Fruit fly (Drosophila melanogaster) whole organism, pupa: ENCODE results near the gene Taf10b.

Experiments
- CG12605 ChIP-seq: fragments of 200-800 bp; sonication (Bioruptor generic); IDR thresholded peaks from 2 replicates; pipeline ENCODE4 v1.3.6; 2022; ENCODE audit warnings: missing biosample characterization, missing genetic modification characterization
- CG13204 ChIP-seq: fragments of 200-800 bp; sonication (Bioruptor generic); optimal IDR thresholded peaks from 2 replicates; lab custom pipeline; 2018; ENCODE audit warnings: missing biosample characterization, mild to moderate bottlenecking, missing genetic modification characterization, moderate library complexity
- CG14655 ChIP-seq: fragments of 200-800 bp; sonication (Bioruptor generic); optimal IDR thresholded peaks from 3 replicates; lab custom pipeline; 2017; ENCODE audit warnings: mild to moderate bottlenecking, missing biosample characterization, missing genetic modification reagents, missing genetic modification characterization
- D1 ChIP-seq: fragments of 200-800 bp; sonication (Bioruptor generic); optimal IDR thresholded peaks from 2 replicates; lab custom pipeline; 2018; ENCODE audit warnings: missing biosample characterization, mild to moderate bottlenecking, missing genetic modification characterization, moderate library complexity
- EcR ChIP-seq: fragments of 200-800 bp; sonication (Bioruptor generic); optimal IDR thresholded peaks from 3 replicates; lab custom pipeline; 2019; ENCODE audit warnings: missing biosample characterization, missing genetic modification characterization, mild to moderate bottlenecking, moderate library complexity, missing genetic modification reagents
- Ets98B ChIP-seq: fragments of 200-800 bp; sonication (Bioruptor generic); IDR thresholded peaks from 2 replicates; pipeline ENCODE4 v1.3.6; 2022; ENCODE audit warnings: missing biosample characterization, missing genetic modification characterization
- Snoo ChIP-seq: fragments of 200-800 bp; sonication (Bioruptor generic); optimal IDR thresholded peaks from 3 replicates; lab custom pipeline; 2017; ENCODE audit warnings: missing biosample characterization, mild to moderate bottlenecking, missing genetic modification characterization, inconsistent platforms

- TF ChIP-seq EcR (GFP tag; lab: Kevin White, UChicago) (peak; percentile 28), CG14655 (GFP tag; lab: Kevin White, UChicago) (peak; percentile 57), D1 (peak; percentile 2), Snoo (peak; percentile 43), CG12605 (no peak), CG13204 (GFP tag; lab: Kevin White, UChicago) (peak; percentile 20), Ets98B (no peak)
Measured at dm6 chr2L:2752460-2753411, 14.9 kb downstream of the Taf10b start, which contains the start of gene Pgk.
